Fruit fly (Drosophila melanogaster) whole organism, embryonic: ENCODE results near the gene Usp10.

ENCODE experiments used
- Ada2b ChIP-seq: fragments of 200-800 bp; sonication (Bioruptor generic); IDR thresholded peaks from 2 replicates; pipeline ENCODE4 v1.3.6; 2022; ENCODE audit warnings: missing biosample characterization, missing genetic modification characterization
- Mrtf ChIP-seq: fragments of 200-800 bp; sonication (Bioruptor generic); IDR thresholded peaks from 3 replicates; pipeline ENCODE4 v1.3.6; 2022; ENCODE audit warnings: missing biosample characterization, missing genetic modification characterization
- bbx ChIP-seq: fragments of 200-800 bp; sonication (Bioruptor generic); IDR thresholded peaks from 2 replicates; pipeline ENCODE4 v1.3.6; 2022; ENCODE audit warnings: missing biosample characterization, missing genetic modification characterization; ENCODE audit not compliant: partially characterized antibody
- cwo ChIP-seq: fragments of 200-800 bp; sonication (Bioruptor generic); optimal IDR thresholded peaks from 3 replicates; lab custom pipeline; 2017; ENCODE audit warnings: missing biosample characterization, missing genetic modification characterization, mild to moderate bottlenecking, moderate library complexity, missing genetic modification reagents

DNA sequence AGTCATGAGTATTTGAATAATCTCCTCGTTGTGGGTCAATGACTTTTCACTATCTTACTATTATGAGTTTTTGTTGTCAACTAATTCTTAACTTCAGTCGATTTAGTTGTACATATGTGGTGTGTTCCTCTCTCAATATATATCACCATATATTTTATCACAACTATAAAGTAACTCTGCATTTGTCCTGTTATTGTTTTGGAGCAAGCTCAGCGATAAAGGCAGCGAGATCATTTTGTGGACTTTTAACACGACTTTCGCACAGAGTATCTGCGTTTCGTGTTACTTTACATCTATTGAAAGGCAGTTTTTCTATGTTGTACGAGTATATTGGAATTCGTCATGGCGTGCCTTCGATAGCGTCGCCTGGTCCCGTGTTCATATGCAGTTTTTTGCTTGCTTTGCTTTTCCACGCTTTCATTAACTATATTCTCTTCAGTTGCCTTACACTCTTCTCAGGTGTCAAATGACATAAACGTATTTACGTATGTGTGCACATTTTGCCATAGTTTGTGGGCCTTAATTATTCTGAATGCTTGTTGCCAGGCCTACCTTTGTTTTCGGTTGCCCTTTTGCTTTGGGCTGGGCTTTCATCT, 3.8 kb downstream of the Usp10 start:
- TF ChIP-seq bbx (GFP tag; lab: Robert Waterston, UW), result no peak
- TF ChIP-seq Mrtf, result no peak
- TF ChIP-seq cwo, result no peak
- no peak for TF ChIP-seq Ada2b (GFP tag; lab: Robert Waterston, UW)
